Worm (Caenorhabditis elegans) whole organism, L4/young adult: ENCODE results near the gene nhr-146.

Experiments used
- W03F9.2 ChIP-seq: fragments of 150-350 bp; optimal IDR thresholded peaks from 2 replicates; lab custom pipeline; 2014; ENCODE audit warnings: missing biosample characterization, missing genetic modification characterization
- dao-5 ChIP-seq: sonication (generic microtip); optimal IDR thresholded peaks from 2 replicates; lab custom pipeline; 2016; ENCODE audit warnings: missing genotype, missing genetic modification characterization, moderate library complexity, missing compliant biosample characterization
- him-1 ChIP-seq: sonication (generic microtip); optimal IDR thresholded peaks from 2 replicates; lab custom pipeline; 2016; ENCODE audit warnings: missing genotype, missing genetic modification reagents, missing genetic modification characterization, missing compliant biosample characterization

ce11 chrIV:1649349-1649748, 22.7 kb downstream of the nhr-146 start:
- TF ChIP-seq him-1 (tag; lab: Kevin White, UChicago) (no peak), W03F9.2 (no peak), dao-5 (tag; lab: Kevin White, UChicago) (no peak)
